Worm (Caenorhabditis elegans): ENCODE results near the gene nspa-2.

Gene nspa-2

ce11 chrV:14855626-14856025 lies 35.3 kb upstream of the nspa-2 start:
- TF ChIP-seq zip-5 (tag; optimal IDR thresholded peaks at IDR 0.05) (no peak), unc-42 (tag; optimal IDR thresholded peaks at IDR 0.05) (no peak), ceh-14 (tag; optimal IDR thresholded peaks at IDR 0.05) (no peak), hlh-13 (GFP tag; optimal IDR thresholded peaks at IDR 0.05) (peak; percentile 46), ceh-48 (tag; optimal IDR thresholded peaks at IDR 0.05) (peak; percentile 35), sdc-2 (tag; optimal IDR thresholded peaks at IDR 0.05) (peak; percentile 6), ceh-2 (tag; optimal IDR thresholded peaks at IDR 0.05) (peak; percentile 32), ets-4 (tag; optimal IDR thresholded peaks at IDR 0.05) (no peak), madf-2 (tag; optimal IDR thresholded peaks at IDR 0.05) (peak; percentile 40), elt-2 (tag; optimal IDR thresholded peaks at IDR 0.05) (peak; percentile 33), sox-2 (GFP tag; IDR thresholded peaks at IDR 0.05) (no peak), T23F11.4 (GFP tag; optimal IDR thresholded peaks at IDR 0.05) (peak; percentile 45), tbx-2 (tag; optimal IDR thresholded peaks at IDR 0.05) (no peak), unc-55 (GFP tag; optimal IDR thresholded peaks at IDR 0.05) (no peak), dve-1 (tag; optimal IDR thresholded peaks at IDR 0.05) (peak; percentile 33), ceh-31 (tag; optimal IDR thresholded peaks at IDR 0.05) (no peak), Y22D7AL.16 (tag; optimal IDR thresholded peaks at IDR 0.05) (no peak), hlh-30 (tag; optimal IDR thresholded peaks at IDR 0.05; ENCODE audit: insufficient read depth) (no peak), gmeb-2 (tag; optimal IDR thresholded peaks at IDR 0.05) (peak; percentile 44), ama-1 (optimal IDR thresholded peaks at IDR 0.05) (no peak), fkh-6 (tag; optimal IDR thresholded peaks at IDR 0.05) (no peak), ref-2 (tag; optimal IDR thresholded peaks at IDR 0.05) (no peak), tbx-7 (tag; optimal IDR thresholded peaks at IDR 0.05) (no peak), pax-1 (tag; optimal IDR thresholded peaks at IDR 0.05) (no peak), nhr-11 (tag; optimal IDR thresholded peaks at IDR 0.05) (no peak), syd-9 (tag; optimal IDR thresholded peaks at IDR 0.05) (no peak), hlh-6 (tag; optimal IDR thresholded peaks at IDR 0.05) (peak; percentile 51), unc-86 (tag; optimal IDR thresholded peaks at IDR 0.05) (peak; percentile 42), lim-6 (tag; optimal IDR thresholded peaks at IDR 0.05) (no peak), mec-3 (tag; optimal IDR thresholded peaks at IDR 0.05; ENCODE audit: borderline replicate concordance) (no peak), ceh-9 (tag; optimal IDR thresholded peaks at IDR 0.05) (no peak), dmd-4 (tag; optimal IDR thresholded peaks at IDR 0.05; ENCODE audit: borderline replicate concordance) (no peak), ztf-16 (tag; optimal IDR thresholded peaks at IDR 0.05) (peak; percentile 11), ceh-19 (GFP tag; optimal IDR thresholded peaks at IDR 0.05) (peak; percentile 44), nfya-1 (tag; optimal IDR thresholded peaks at IDR 0.05) (no peak), C08G9.2 (tag; optimal IDR thresholded peaks at IDR 0.05) (peak; percentile 44), F13H6.1 (tag; optimal IDR thresholded peaks at IDR 0.05) (no peak), hlh-15 (tag; optimal IDR thresholded peaks at IDR 0.05) (no peak), fkh-10 (GFP tag; optimal IDR thresholded peaks at IDR 0.05) (no peak), lin-11 (tag; optimal IDR thresholded peaks at IDR 0.05) (peak; percentile 38), pat-9 (tag; optimal IDR thresholded peaks at IDR 0.05) (peak; percentile 30), hlh-8 (tag; optimal IDR thresholded peaks at IDR 0.05) (no peak), pag-3 (tag; optimal IDR thresholded peaks at IDR 0.05; ENCODE audit: borderline replicate concordance) (no peak), pros-1 (tag; optimal IDR thresholded peaks at IDR 0.05) (no peak), ceh-30 (tag; optimal IDR thresholded peaks at IDR 0.05) (no peak), K09A11.1 (tag; optimal IDR thresholded peaks at IDR 0.05; ENCODE audit: insufficient read depth) (no peak), unc-3 (GFP tag; conservative IDR thresholded peaks at IDR 0.05) (no peak; the same call in 1 of the 2 replicates), unc-3 (tag; optimal IDR thresholded peaks at IDR 0.05) (peak; percentile 32), ceh-18 (tag; optimal IDR thresholded peaks at IDR 0.05) (peak; percentile 1), ceh-24 (tag; optimal IDR thresholded peaks at IDR 0.05) (no peak), odd-2 (tag; optimal IDR thresholded peaks at IDR 0.05) (no peak), elt-4 (tag; optimal IDR thresholded peaks at IDR 0.05) (no peak), che-1 (tag; optimal IDR thresholded peaks at IDR 0.05) (peak; percentile 62), rnt-1 (tag; optimal IDR thresholded peaks at IDR 0.05) (no peak)
